Worm (Caenorhabditis elegans) whole organism, early embryonic: ENCODE results near the gene C25F9.16.

Source experiments
- B0310.2 ChIP-seq: sonication (generic microtip); optimal IDR thresholded peaks from 2 replicates; lab custom pipeline; 2016; ENCODE audit warnings: mild to moderate bottlenecking, missing genetic modification characterization, missing compliant biosample characterization
- F13C5.2 ChIP-seq: sonication (generic microtip); optimal IDR thresholded peaks from 2 replicates; lab custom pipeline; 2017; ENCODE audit warnings: mild to moderate bottlenecking, missing genetic modification characterization, inconsistent platforms, missing compliant biosample characterization
- aly-1 ChIP-seq: sonication (generic microtip); optimal IDR thresholded peaks from 2 replicates; lab custom pipeline; 2016; ENCODE audit warnings: missing genetic modification characterization, missing compliant biosample characterization
- ama-1 ChIP-seq: fragments of 150-350 bp; optimal IDR thresholded peaks from 2 replicates; lab custom pipeline; 2014
- ceh-13 ChIP-seq: fragments of 200-800 bp; sonication (Bioruptor generic); optimal IDR thresholded peaks from 2 replicates; lab custom pipeline; 2018; ENCODE audit warnings: mild to moderate bottlenecking, missing genetic modification characterization, missing compliant biosample characterization
- ceh-36 ChIP-seq: sonication (generic microtip); optimal IDR thresholded peaks from 2 replicates; lab custom pipeline; 2016; ENCODE audit warnings: missing genetic modification characterization, inconsistent platforms, missing compliant biosample characterization
- ets-7 ChIP-seq: sonication (generic microtip); optimal IDR thresholded peaks from 2 replicates; lab custom pipeline; 2016; ENCODE audit warnings: missing genotype, missing genetic modification characterization, missing compliant biosample characterization
- flt-1 ChIP-seq: fragments of 200-800 bp; sonication (Bioruptor generic); IDR thresholded peaks from 2 replicates; pipeline ENCODE4 v1.3.6; 2022; ENCODE audit warnings: missing genetic modification characterization, missing compliant biosample characterization
- hmbx-1 ChIP-seq: sonication (generic microtip); optimal IDR thresholded peaks from 2 replicates; lab custom pipeline; 2016; ENCODE audit warnings: mild to moderate bottlenecking, missing genetic modification characterization, missing compliant biosample characterization
- hmg-4 ChIP-seq: fragments of 200-800 bp; sonication (Bioruptor generic); optimal IDR thresholded peaks from 2 replicates; lab custom pipeline; 2018; ENCODE audit warnings: mild to moderate bottlenecking, missing genetic modification characterization, missing compliant biosample characterization
- hnd-1 ChIP-seq: sonication (generic microtip); optimal IDR thresholded peaks from 2 replicates; lab custom pipeline; 2016; ENCODE audit warnings: missing genetic modification characterization, missing compliant biosample characterization
- pes-1 ChIP-seq: fragments of 200-800 bp; sonication (Bioruptor generic); IDR thresholded peaks from 2 replicates; pipeline ENCODE4 v1.3.6; 2022; ENCODE audit warnings: missing genetic modification reagents, missing genetic modification characterization, missing compliant biosample characterization
- scrt-1 ChIP-seq: fragments of 200-800 bp; sonication (Bioruptor generic); IDR thresholded peaks from 2 replicates; pipeline ENCODE4 v1.3.6; 2022; ENCODE audit warnings: missing genetic modification characterization, missing compliant biosample characterization
- sea-1 ChIP-seq: fragments of 200-800 bp; sonication (Bioruptor generic); conservative IDR thresholded peaks from 2 replicates; pipeline ENCODE4 v1.3.6; 2022; ENCODE audit warnings: missing genetic modification characterization, missing compliant biosample characterization
- tbx-11 ChIP-seq: fragments of 200-800 bp; sonication (Bioruptor generic); IDR thresholded peaks from 2 replicates; pipeline ENCODE4 v1.3.6; 2022; ENCODE audit warnings: missing genetic modification characterization, missing compliant biosample characterization
- tbx-37 ChIP-seq: fragments of 200-800 bp; sonication (Bioruptor generic); conservative IDR thresholded peaks from 2 replicates; pipeline ENCODE4 v1.3.6; 2022; ENCODE audit warnings: missing genetic modification reagents, missing genetic modification characterization, missing compliant biosample characterization
- tra-4 ChIP-seq: sonication (generic microtip); optimal IDR thresholded peaks from 2 replicates; lab custom pipeline; 2017; ENCODE audit warnings: missing genetic modification characterization, missing compliant biosample characterization

Gene C25F9.16

DNA sequence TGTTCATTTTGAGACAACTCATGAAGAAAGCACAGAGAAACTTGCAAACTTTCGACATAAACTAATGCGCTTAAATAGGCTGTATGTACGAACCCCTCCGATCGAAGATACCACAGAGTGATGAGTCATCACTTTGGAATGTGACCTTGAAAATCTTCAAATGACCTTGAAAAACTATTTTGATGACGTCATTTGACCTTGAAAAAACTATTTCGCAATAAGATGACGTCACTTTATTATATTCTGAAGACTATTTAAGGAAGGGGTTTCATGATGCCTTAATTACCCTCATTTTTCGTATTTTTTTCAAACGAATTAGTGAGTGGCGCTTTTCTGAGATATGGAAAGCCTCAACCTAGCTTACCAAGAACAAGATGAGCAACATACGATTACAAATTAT lies 13.1 kb upstream of the C25F9.16 start, which contains the start of gene C25F9.2:
Gene C25F9.2, plus strand, starts transcription at position 341 of the 400 bp plus-strand sequence.
- TF ChIP-seq F13C5.2 (tag; lab: Kevin White, UChicago) (no peak), hmbx-1 (no peak), flt-1 (no peak), tbx-11 (no peak), pes-1 (no peak), tra-4 (tag; lab: Kevin White, UChicago) (no peak), hmg-4 (GFP tag; lab: Kevin White, UChicago) (no peak), tbx-37 (GFP tag; lab: Robert Waterston, UW) (no peak), ceh-36 (tag; lab: Kevin White, UChicago) (no peak)

ce11 chrV:19428097-19428496 lies 6.1 kb upstream of the C25F9.16 start:
- no peak for TF ChIP-seq flt-1
- TF ChIP-seq scrt-1 (GFP tag; lab: Robert Waterston, UW): no peak
- no peak for TF ChIP-seq tra-4 (tag; lab: Kevin White, UChicago)
- TF ChIP-seq tbx-37 (GFP tag; lab: Robert Waterston, UW): no peak
- TF ChIP-seq sea-1 (GFP tag; lab: Robert Waterston, UW): no peak
- TF ChIP-seq hnd-1 (tag; lab: Kevin White, UChicago): no peak
- TF ChIP-seq B0310.2: no peak
- TF ChIP-seq ets-7 (tag; lab: Kevin White, UChicago): no peak
- no peak for TF ChIP-seq pes-1
- no peak for TF ChIP-seq aly-1 (tag; lab: Kevin White, UChicago)
- no peak for TF ChIP-seq hmg-4 (GFP tag; lab: Kevin White, UChicago)
- no peak for TF ChIP-seq ama-1 (lab: Kevin White, UChicago)
- no peak for TF ChIP-seq ceh-13 (GFP tag; lab: Kevin White, UChicago)
- no peak for TF ChIP-seq hmbx-1
- TF ChIP-seq ceh-36 (tag; lab: Kevin White, UChicago): no peak
- no peak for TF ChIP-seq tbx-11

ce11 chrV:19428936-19429335 lies 5.3 kb upstream of the C25F9.16 start:
- TF ChIP-seq scrt-1 (GFP tag; lab: Robert Waterston, UW): no peak
- no peak for TF ChIP-seq B0310.2
- no peak for TF ChIP-seq ceh-13 (GFP tag; lab: Kevin White, UChicago)
- no peak for TF ChIP-seq F13C5.2 (tag; lab: Kevin White, UChicago)
- TF ChIP-seq hmbx-1: no peak
- no peak for TF ChIP-seq hmg-4 (GFP tag; lab: Kevin White, UChicago)
- TF ChIP-seq flt-1: no peak
- TF ChIP-seq tbx-11: no peak
- TF ChIP-seq pes-1: no peak
- no peak for TF ChIP-seq sea-1 (GFP tag; lab: Robert Waterston, UW)
- no peak for TF ChIP-seq ceh-36 (tag; lab: Kevin White, UChicago)

ce11 chrV:19429605-19430004 lies 4.6 kb upstream of the C25F9.16 start:
- TF ChIP-seq ceh-36 (tag; lab: Kevin White, UChicago) (no peak), B0310.2 (no peak), hnd-1 (tag; lab: Kevin White, UChicago) (no peak), ceh-13 (GFP tag; lab: Kevin White, UChicago) (no peak)

DNA sequence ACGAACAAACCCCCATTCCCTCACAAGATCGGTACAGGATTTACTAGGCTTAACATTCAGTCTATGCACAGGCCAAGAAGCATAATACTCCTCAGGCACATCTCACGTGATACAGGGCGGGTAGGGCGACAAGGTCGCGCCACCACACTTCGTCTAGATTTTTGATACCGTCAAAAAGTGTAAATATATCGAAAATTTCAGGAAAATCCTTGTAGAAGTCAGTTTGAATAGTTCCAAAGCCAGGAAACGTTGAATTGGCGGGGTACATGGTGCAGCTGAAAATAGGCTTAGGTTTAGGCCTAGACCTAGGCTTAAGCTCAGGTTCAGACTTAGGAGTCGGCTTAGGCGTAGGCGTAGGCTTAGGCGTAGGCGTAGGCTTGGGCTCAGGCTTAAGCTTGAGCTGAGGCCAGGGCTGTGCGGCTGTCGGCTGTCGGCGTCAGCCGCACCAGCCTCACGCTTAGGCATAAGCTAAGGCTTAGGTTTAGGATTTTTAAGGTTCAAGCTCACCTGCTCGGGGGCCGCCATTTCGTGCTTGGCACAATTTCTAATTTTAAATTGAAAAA lies 3.8 kb upstream of the C25F9.16 start:
- TF ChIP-seq flt-1: no peak
- no peak for TF ChIP-seq sea-1 (GFP tag; lab: Robert Waterston, UW)
- no peak for TF ChIP-seq tra-4 (tag; lab: Kevin White, UChicago)
- peak; percentile 50 for TF ChIP-seq ceh-36 (tag; lab: Kevin White, UChicago)
- TF ChIP-seq hnd-1 (tag; lab: Kevin White, UChicago): no peak
- no peak for TF ChIP-seq ama-1 (lab: Kevin White, UChicago)
- peak; percentile 26 for TF ChIP-seq hmg-4 (GFP tag; lab: Kevin White, UChicago)

- TF ChIP-seq B0310.2 (no peak), ama-1 (lab: Kevin White, UChicago) (no peak), aly-1 (tag; lab: Kevin White, UChicago) (no peak), hnd-1 (tag; lab: Kevin White, UChicago) (no peak), ceh-13 (GFP tag; lab: Kevin White, UChicago) (no peak), scrt-1 (GFP tag; lab: Robert Waterston, UW) (no peak)
Observed at ce11 chrV:19431036-19431435, 3.2 kb upstream of the C25F9.16 start, which contains the start of gene srw-85. TSS of gene srw-85 (minus strand) at chrV:19431136.

DNA sequence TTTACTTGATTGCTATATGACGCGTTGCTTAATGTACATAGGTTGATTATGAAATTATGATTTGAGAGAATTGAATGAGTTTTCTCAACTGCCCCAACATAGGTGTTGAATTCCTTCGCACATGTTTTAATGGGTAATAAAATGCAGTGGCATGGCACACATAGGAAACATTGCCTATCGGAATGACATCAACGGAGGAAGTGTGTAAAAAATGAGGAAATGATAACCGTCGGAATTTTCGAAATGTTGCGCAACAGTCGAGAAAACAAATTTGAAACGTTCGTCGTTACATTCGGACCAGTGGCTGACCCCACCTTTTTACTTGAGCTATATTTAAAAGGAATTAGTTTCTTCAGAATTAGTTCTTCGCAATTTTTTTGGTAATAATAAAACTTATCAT lies 2.2 kb upstream of the C25F9.16 start:
- TF ChIP-seq sea-1 (GFP tag; lab: Robert Waterston, UW) (no peak), tbx-11 (no peak), aly-1 (tag; lab: Kevin White, UChicago) (no peak), pes-1 (no peak), hnd-1 (tag; lab: Kevin White, UChicago) (no peak), ceh-36 (tag; lab: Kevin White, UChicago) (no peak), tra-4 (tag; lab: Kevin White, UChicago) (no peak)

- TF ChIP-seq flt-1: no peak
- TF ChIP-seq F13C5.2 (tag; lab: Kevin White, UChicago): no peak
- TF ChIP-seq hmg-4 (GFP tag; lab: Kevin White, UChicago): no peak
- no peak for TF ChIP-seq ceh-13 (GFP tag; lab: Kevin White, UChicago)
- TF ChIP-seq hnd-1 (tag; lab: Kevin White, UChicago): no peak
- no peak for TF ChIP-seq scrt-1 (GFP tag; lab: Robert Waterston, UW)
- TF ChIP-seq sea-1 (GFP tag; lab: Robert Waterston, UW): no peak
- no peak for TF ChIP-seq tra-4 (tag; lab: Kevin White, UChicago)
- no peak for TF ChIP-seq hmbx-1
- TF ChIP-seq pes-1: no peak
- no peak for TF ChIP-seq ama-1 (lab: Kevin White, UChicago)
- TF ChIP-seq tbx-37 (GFP tag; lab: Robert Waterston, UW): no peak
- no peak for TF ChIP-seq ets-7 (tag; lab: Kevin White, UChicago)
- TF ChIP-seq tbx-11: no peak
Observed at ce11 chrV:19432972-19433371, 1.2 kb upstream of the C25F9.16 start, which contains the start of gene C25F9.11. TSS of gene C25F9.11 (minus strand) at chrV:19433072.
